Worm (Caenorhabditis elegans) whole organism, midembryonic: ENCODE results near the gene cand-1.

Experiments
- cog-1 ChIP-seq: sonication (generic microtip); optimal IDR thresholded peaks from 2 replicates; lab custom pipeline; 2016; ENCODE audit warnings: missing genetic modification characterization, missing compliant biosample characterization
- flt-1 ChIP-seq: fragments of 200-800 bp; sonication (Bioruptor generic); IDR thresholded peaks from 2 replicates; pipeline ENCODE4 v1.3.6; 2022; ENCODE audit warnings: missing genetic modification characterization, missing compliant biosample characterization
- klf-2 ChIP-seq: fragments of 200-800 bp; sonication (Bioruptor generic); conservative IDR thresholded peaks from 2 replicates; pipeline ENCODE4 v1.3.6; 2022; ENCODE audit warnings: missing genetic modification reagents, missing genetic modification characterization, missing compliant biosample characterization
- ztf-29 ChIP-seq: fragments of 200-800 bp; sonication (Bioruptor generic); IDR thresholded peaks from 2 replicates; pipeline ENCODE4 v1.3.6; 2022; ENCODE audit warnings: missing genetic modification reagents, missing genetic modification characterization, missing compliant biosample characterization

DNA sequence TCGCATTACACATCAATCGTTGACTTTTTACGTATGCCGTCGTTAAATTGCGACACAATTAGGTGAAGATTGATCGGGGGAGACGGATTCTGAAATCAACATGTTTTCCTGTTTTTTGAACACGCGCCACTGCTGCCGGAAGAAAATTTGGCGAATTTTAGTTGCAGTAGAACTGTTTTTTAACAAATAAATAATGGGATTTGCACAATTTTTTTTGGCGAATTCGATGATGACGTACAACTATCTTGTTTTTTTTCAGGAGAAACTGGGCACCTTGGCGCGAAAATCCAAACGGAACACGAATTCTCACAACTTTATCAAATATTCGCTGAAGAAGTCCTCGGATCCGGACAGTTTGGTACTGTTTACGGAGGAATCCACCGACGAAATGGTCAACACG lies 16.7 kb upstream of the cand-1 start:
- TF ChIP-seq klf-2 (no peak), cog-1 (tag; lab: Kevin White, UChicago) (no peak), flt-1 (no peak), ztf-29 (GFP tag; lab: Robert Waterston, UW) (no peak)
